Worm (Caenorhabditis elegans) whole organism, midembryonic: ENCODE data around the gene xbx-5.

Experiments used
- klf-2 ChIP-seq: fragments of 200-800 bp; sonication (Bioruptor generic); conservative IDR thresholded peaks from 2 replicates; pipeline ENCODE4 v1.3.6; 2022; ENCODE audit warnings: missing genetic modification reagents, missing genetic modification characterization, missing compliant biosample characterization
- ztf-29 ChIP-seq: fragments of 200-800 bp; sonication (Bioruptor generic); IDR thresholded peaks from 2 replicates; pipeline ENCODE4 v1.3.6; 2022; ENCODE audit warnings: missing genetic modification reagents, missing genetic modification characterization, missing compliant biosample characterization

DNA sequence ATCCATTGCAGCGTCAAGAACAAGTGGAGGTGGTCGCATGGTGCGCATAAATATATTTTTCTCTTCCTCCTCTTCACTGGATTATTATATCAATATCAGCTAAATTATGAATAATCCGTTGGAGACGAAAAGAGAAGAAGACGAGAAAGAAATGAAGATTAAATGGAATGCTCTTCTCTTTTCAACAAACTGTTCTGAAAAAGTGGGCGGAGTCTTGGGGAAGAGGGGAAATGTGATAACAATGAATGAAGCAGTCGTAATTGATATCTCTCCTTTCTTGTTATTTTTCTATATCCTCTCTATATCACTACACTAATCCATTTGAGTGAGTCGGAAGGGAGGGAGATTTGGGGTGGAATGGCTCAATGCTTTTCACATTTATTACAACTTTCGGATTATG, 45.0 kb downstream of the xbx-5 start, which contains the start of gene arcp-1:
- no peak for TF ChIP-seq ztf-29 (GFP tag; lab: Robert Waterston, UW)
- no peak for TF ChIP-seq klf-2 (GFP tag; lab: Robert Waterston, UW)
